Fruit fly (Drosophila melanogaster) whole organism, embryonic: ENCODE results near the gene CG14153.
A peak's percentile ranks its signal among the peaks of the same experiment; 100 is the strongest.

Source experiments
- Asciz ChIP-seq: fragments of 200-800 bp; sonication (Bioruptor generic); optimal IDR thresholded peaks from 2 replicates; lab custom pipeline; 2017; ENCODE audit warnings: missing biosample characterization, mild to moderate bottlenecking, missing genetic modification characterization, missing genetic modification reagents
- CG1024 ChIP-seq: fragments of 200-800 bp; sonication (Bioruptor generic); IDR thresholded peaks from 2 replicates; pipeline ENCODE4 v1.3.6; 2022; ENCODE audit warnings: missing biosample characterization, missing genetic modification characterization
- CG11695 ChIP-seq: fragments of 200-800 bp; sonication (Bioruptor generic); IDR thresholded peaks from 3 replicates; pipeline ENCODE4 v1.3.6; 2022; ENCODE audit warnings: missing biosample characterization, missing genetic modification characterization
- CG12236 ChIP-seq: fragments of 200-800 bp; sonication (Bioruptor generic); optimal IDR thresholded peaks from 2 replicates; lab custom pipeline; 2016; ENCODE audit warnings: missing biosample characterization, missing genetic modification characterization
- CG14050 ChIP-seq: fragments of 200-800 bp; sonication (Bioruptor generic); IDR thresholded peaks from 3 replicates; pipeline ENCODE4 v1.3.6; 2022; ENCODE audit warnings: missing biosample characterization, missing genetic modification characterization
- CG17328 ChIP-seq: fragments of 200-800 bp; sonication (Bioruptor generic); IDR thresholded peaks from 2 replicates; pipeline ENCODE4 v1.3.6; 2022; ENCODE audit warnings: missing biosample characterization, missing genetic modification characterization
- CG18764 ChIP-seq: fragments of 200-800 bp; sonication (Bioruptor generic); optimal IDR thresholded peaks from 3 replicates; lab custom pipeline; 2016; ENCODE audit warnings: missing biosample characterization, missing genetic modification characterization
- CG31388 ChIP-seq: fragments of 200-800 bp; sonication (Bioruptor generic); optimal IDR thresholded peaks from 2 replicates; lab custom pipeline; 2016; ENCODE audit warnings: missing biosample characterization, missing genetic modification characterization
- CG3847 ChIP-seq: fragments of 200-800 bp; sonication (Bioruptor generic); IDR thresholded peaks from 2 replicates; pipeline ENCODE4 v1.3.6; 2022; ENCODE audit warnings: missing biosample characterization, missing genetic modification characterization
- CG6254 ChIP-seq: fragments of 200-800 bp; sonication (Bioruptor generic); optimal IDR thresholded peaks from 3 replicates; lab custom pipeline; 2017; ENCODE audit warnings: mild to moderate bottlenecking, missing biosample characterization, missing genetic modification reagents, missing genetic modification characterization
- CG7357 ChIP-seq: fragments of 200-800 bp; sonication (Bioruptor generic); IDR thresholded peaks from 3 replicates; pipeline ENCODE4 v1.3.6; 2022; ENCODE audit warnings: missing biosample characterization, missing genetic modification characterization
- CG8924 ChIP-seq: fragments of 200-800 bp; optimal IDR thresholded peaks from 3 replicates; lab custom pipeline; 2019; ENCODE audit warnings: missing biosample characterization, mild to moderate bottlenecking, missing genetic modification characterization, moderate library complexity
- CHES-1-like ChIP-seq: fragments of 200-800 bp; sonication (Bioruptor generic); optimal IDR thresholded peaks from 2 replicates; lab custom pipeline; 2016; ENCODE audit warnings: missing biosample characterization, missing genetic modification characterization
- CTCF ChIP-seq: fragments of 200-800 bp; sonication (Bioruptor generic); optimal IDR thresholded peaks from 2 replicates; lab custom pipeline; 2017; ENCODE audit warnings: missing biosample characterization, mild to moderate bottlenecking, missing genetic modification characterization, moderate library complexity
- Chrac-16 ChIP-seq: fragments of 200-800 bp; sonication (Bioruptor generic); optimal IDR thresholded peaks from 3 replicates; lab custom pipeline; 2016; ENCODE audit warnings: missing biosample characterization, missing genetic modification characterization
- CoRest ChIP-seq: fragments of 200-800 bp; sonication (Bioruptor generic); optimal IDR thresholded peaks from 3 replicates; lab custom pipeline; 2018; ENCODE audit warnings: missing biosample characterization, mild to moderate bottlenecking, missing genetic modification characterization, moderate library complexity
- E2f2 ChIP-seq: fragments of 200-800 bp; sonication (Bioruptor generic); IDR thresholded peaks from 2 replicates; pipeline ENCODE4 v1.3.6; 2022; ENCODE audit warnings: missing biosample characterization, missing genetic modification characterization
- GATAe ChIP-seq: fragments of 200-800 bp; sonication (Bioruptor generic); conservative IDR thresholded peaks from 2 replicates; pipeline ENCODE4 v1.3.6; 2022; ENCODE audit warnings: missing biosample characterization, missing genetic modification characterization
- HLH3B ChIP-seq: fragments of 200-800 bp; sonication (Bioruptor generic); IDR thresholded peaks from 2 replicates; pipeline ENCODE4 v1.3.6; 2022; ENCODE audit warnings: missing biosample characterization, missing genetic modification characterization
- HLHmδ ChIP-seq: fragments of 200-800 bp; sonication (Bioruptor generic); optimal IDR thresholded peaks from 2 replicates; lab custom pipeline; 2018; ENCODE audit warnings: missing biosample characterization, mild to moderate bottlenecking, missing genetic modification characterization, moderate library complexity
- Hand ChIP-seq: fragments of 200-800 bp; sonication (Bioruptor generic); optimal IDR thresholded peaks from 2 replicates; lab custom pipeline; 2017; ENCODE audit warnings: mild to moderate bottlenecking, missing biosample characterization, missing genetic modification reagents, missing genetic modification characterization
- HmgZ ChIP-seq: fragments of 200-800 bp; sonication (Bioruptor generic); optimal IDR thresholded peaks from 2 replicates; lab custom pipeline; 2018; ENCODE audit warnings: missing biosample characterization, mild to moderate bottlenecking, missing genetic modification characterization
- Lhr ChIP-seq: fragments of 200-800 bp; sonication (Bioruptor generic); optimal IDR thresholded peaks from 3 replicates; lab custom pipeline; 2017; ENCODE audit warnings: mild to moderate bottlenecking, missing biosample characterization, missing genetic modification reagents, missing genetic modification characterization
- MTF-1 ChIP-seq: fragments of 200-800 bp; sonication (Bioruptor generic); optimal IDR thresholded peaks from 2 replicates; lab custom pipeline; 2018; ENCODE audit warnings: missing biosample characterization, mild to moderate bottlenecking, missing genetic modification characterization, borderline replicate concordance
- Neu2 ChIP-seq: fragments of 200-800 bp; sonication (Bioruptor generic); optimal IDR thresholded peaks from 3 replicates; lab custom pipeline; 2016; ENCODE audit warnings: missing biosample characterization, missing genetic modification characterization, borderline replicate concordance
- Side ChIP-seq: fragments of 200-800 bp; sonication (Bioruptor generic); optimal IDR thresholded peaks from 2 replicates; lab custom pipeline; 2016; ENCODE audit warnings: missing biosample characterization, missing genetic modification characterization
- Sin3A ChIP-seq: fragments of >200 bp; optimal IDR thresholded peaks from 2 replicates; lab custom pipeline; 2018
- Sry-β ChIP-seq: fragments of 200-800 bp; sonication (Bioruptor generic); optimal IDR thresholded peaks from 2 replicates; lab custom pipeline; 2018; ENCODE audit warnings: missing biosample characterization, mild to moderate bottlenecking, missing genetic modification characterization, moderate library complexity
- ap ChIP-seq: fragments of 200-800 bp; sonication (Bioruptor generic); IDR thresholded peaks from 2 replicates; pipeline ENCODE4 v1.3.6; 2022; ENCODE audit warnings: missing biosample characterization, missing genetic modification characterization
- ato ChIP-seq: fragments of 200-800 bp; sonication (Bioruptor generic); IDR thresholded peaks from 2 replicates; pipeline ENCODE4 v1.3.6; 2022; ENCODE audit warnings: missing biosample characterization, missing genetic modification characterization; ENCODE audit not compliant: partially characterized antibody
- crol ChIP-seq: fragments of 200-800 bp; sonication (Bioruptor generic); IDR thresholded peaks from 2 replicates; pipeline ENCODE4 v1.3.6; 2022; ENCODE audit warnings: missing biosample characterization, missing genetic modification characterization
- dysf ChIP-seq: fragments of 200-800 bp; sonication (Bioruptor generic); IDR thresholded peaks from 3 replicates; pipeline ENCODE4 v1.3.6; 2022; ENCODE audit warnings: missing biosample characterization, missing genetic modification characterization
- fd96Cb ChIP-seq: fragments of 200-800 bp; sonication (Bioruptor generic); optimal IDR thresholded peaks from 2 replicates; lab custom pipeline; 2018; ENCODE audit warnings: missing biosample characterization, mild to moderate bottlenecking, missing genetic modification characterization, moderate library complexity
- ind ChIP-seq: fragments of 200-800 bp; sonication (Bioruptor generic); optimal IDR thresholded peaks from 3 replicates; lab custom pipeline; 2016; ENCODE audit warnings: missing biosample characterization, missing genetic modification characterization
- jumu ChIP-seq: fragments of 200-800 bp; sonication (Bioruptor generic); optimal IDR thresholded peaks from 3 replicates; lab custom pipeline; 2016; ENCODE audit warnings: missing biosample characterization, missing genetic modification characterization
- kni ChIP-seq: fragments of 200-800 bp; sonication (Bioruptor generic); optimal IDR thresholded peaks from 3 replicates; lab custom pipeline; 2017; ENCODE audit warnings: mild to moderate bottlenecking, missing biosample characterization, missing genetic modification reagents, missing genetic modification characterization
- lab ChIP-seq: fragments of 200-800 bp; sonication (Bioruptor generic); optimal IDR thresholded peaks from 3 replicates; lab custom pipeline; 2017; ENCODE audit warnings: missing biosample characterization, missing genetic modification characterization, mild to moderate bottlenecking, moderate library complexity, missing genetic modification reagents
- nau ChIP-seq: fragments of 200-800 bp; sonication (Bioruptor generic); optimal IDR thresholded peaks from 3 replicates; lab custom pipeline; 2017; ENCODE audit warnings: missing biosample characterization, mild to moderate bottlenecking, missing genetic modification characterization, missing genetic modification reagents
- nerfin-1 ChIP-seq: fragments of 200-800 bp; sonication (Bioruptor generic); optimal IDR thresholded peaks from 3 replicates; lab custom pipeline; 2019; ENCODE audit warnings: missing biosample characterization, mild to moderate bottlenecking, missing genetic modification characterization, moderate library complexity
- pan ChIP-seq, 4 experiments: fragments of >200 bp in 3 of 4; fragments of 200-800 bp in 1 of 4; sonication (Bioruptor generic) in 1 of 4; optimal IDR thresholded peaks in 3 of 4; IDR thresholded peaks in 1 of 4; 2 replicates each; pipeline versions ENCODE4 v1.3.6 to Lab custom; 2017 to 2022; ENCODE audit warnings: missing biosample characterization in 2 of 4, missing genetic modification characterization in 2 of 4, mixed read lengths in 1 of 4
- peb ChIP-seq: fragments of 200-800 bp; sonication (Bioruptor generic); IDR thresholded peaks from 2 replicates; pipeline ENCODE4 v1.3.6; 2022; ENCODE audit warnings: missing biosample characterization, missing genetic modification characterization
- pho ChIP-seq: fragments of 200-800 bp; sonication (Bioruptor generic); optimal IDR thresholded peaks from 2 replicates; lab custom pipeline; 2016; ENCODE audit warnings: missing biosample characterization, missing genetic modification characterization
- prd ChIP-seq, 3 experiments: fragments of >200 bp in 2 of 3; fragments of 200-800 bp in 1 of 3; sonication (Bioruptor generic) in 1 of 3; optimal IDR thresholded peaks in 2 of 3; IDR thresholded peaks in 1 of 3; 2 replicates in 2 of 3; 3 replicates in 1 of 3; pipeline versions ENCODE4 v1.3.6 to Lab custom; 2017 to 2022; ENCODE audit warnings: missing biosample characterization in 1 of 3, missing genetic modification characterization in 1 of 3
- repo ChIP-seq: fragments of 200-800 bp; sonication (Bioruptor generic); optimal IDR thresholded peaks from 2 replicates; lab custom pipeline; 2016; ENCODE audit warnings: missing biosample characterization, missing genetic modification characterization
- so ChIP-seq: fragments of 200-800 bp; sonication (Bioruptor generic); IDR thresholded peaks from 3 replicates; pipeline ENCODE4 v1.3.6; 2022; ENCODE audit warnings: missing biosample characterization, missing genetic modification characterization
- sob ChIP-seq: fragments of 200-800 bp; sonication (Bioruptor generic); IDR thresholded peaks from 2 replicates; pipeline ENCODE4 v1.3.6; 2022; ENCODE audit warnings: missing biosample characterization, missing genetic modification characterization
- sug ChIP-seq: fragments of 200-800 bp; optimal IDR thresholded peaks from 2 replicates; lab custom pipeline; 2019; ENCODE audit warnings: missing biosample characterization, mild to moderate bottlenecking, missing genetic modification characterization, moderate library complexity
- tx ChIP-seq: fragments of 200-800 bp; sonication (Bioruptor generic); optimal IDR thresholded peaks from 2 replicates; lab custom pipeline; 2016; ENCODE audit warnings: missing biosample characterization, missing genetic modification characterization
- wek ChIP-seq: fragments of 200-800 bp; sonication (Bioruptor generic); optimal IDR thresholded peaks from 3 replicates; lab custom pipeline; 2018; ENCODE audit warnings: missing biosample characterization, mild to moderate bottlenecking, missing genetic modification characterization, moderate library complexity
- wor ChIP-seq: fragments of 200-800 bp; sonication (Bioruptor generic); IDR thresholded peaks from 2 replicates; pipeline ENCODE4 v1.3.6; 2022; ENCODE audit warnings: missing biosample characterization, missing genetic modification characterization
- yki ChIP-seq: fragments of >200 bp; optimal IDR thresholded peaks from 3 replicates; lab custom pipeline; 2018

Gene CG14153

dm6 chr3L:10637819-10638218 lies 5.5 kb upstream of the CG14153 start, which contains the start of gene Cnep1r2 (continued):
- TF ChIP-seq crol (GFP tag; lab: Robert Waterston, UW): peak; percentile 35; the same call in 1 of the 2 replicates
- peak; percentile 97 for TF ChIP-seq sob
- peak; percentile 96 for TF ChIP-seq fd96Cb (tag; lab: Kevin White, UChicago)
- TF ChIP-seq GATAe (GFP tag; lab: Robert Waterston, UW): peak; percentile 86
- no peak for TF ChIP-seq pan (optimal IDR thresholded peaks at IDR 0.05; lab: Kevin White, UChicago)
- TF ChIP-seq pan (GFP tag; optimal IDR thresholded peaks at IDR 0.05 in 1 of 2, IDR thresholded peaks at IDR 0.05 in 1 of 2): peak in 1 of 2 experiments; percentile 96
- TF ChIP-seq peb (GFP tag; lab: Robert Waterston, UW): peak; percentile 77
- no peak for TF ChIP-seq HLHmδ (GFP tag; lab: Kevin White, UChicago)
- TF ChIP-seq CG8924 (tag; lab: Kevin White, UChicago): peak; percentile 97
- peak; percentile 94 for TF ChIP-seq CG17328 (GFP tag; lab: Robert Waterston, UW)
- TF ChIP-seq Hand (GFP tag; lab: Kevin White, UChicago): peak; percentile 92
- TF ChIP-seq CG3847: peak; percentile 98
- no peak for TF ChIP-seq prd (optimal IDR thresholded peaks at IDR 0.05; lab: Kevin White, UChicago)
- peak; percentile 98 for TF ChIP-seq prd (GFP tag; IDR thresholded peaks at IDR 0.05; lab: Robert Waterston, UW)
- TF ChIP-seq MTF-1 (GFP tag; lab: Kevin White, UChicago): peak; percentile 83
- TF ChIP-seq CG12236: no peak
- TF ChIP-seq yki (lab: Kevin White, UChicago): no peak
- peak; percentile 97 for TF ChIP-seq dysf (GFP tag; lab: Robert Waterston, UW)
- TF ChIP-seq lab (GFP tag; lab: Kevin White, UChicago): peak; percentile 96
- peak; percentile 87 for TF ChIP-seq ap
- TF ChIP-seq nerfin-1 (tag; lab: Kevin White, UChicago): peak; percentile 94
- no peak for TF ChIP-seq Sin3A (lab: Kevin White, UChicago)
- peak; percentile 79 for TF ChIP-seq E2f2 (GFP tag; lab: Robert Waterston, UW)
- peak; percentile 84 for TF ChIP-seq CG18764
- TF ChIP-seq Chrac-16 (GFP tag; lab: Kevin White, UChicago): peak; percentile 96
- peak; percentile 91 for TF ChIP-seq CG14050
- TF ChIP-seq tx (GFP tag; lab: Kevin White, UChicago): peak; percentile 70
- no peak for TF ChIP-seq kni
- peak; percentile 58 for TF ChIP-seq pho (GFP tag; lab: Kevin White, UChicago)
- peak; percentile 49 for TF ChIP-seq CTCF (GFP tag; lab: Kevin White, UChicago)
- peak; percentile 95 for TF ChIP-seq HLH3B (GFP tag; lab: Robert Waterston, UW)
- TF ChIP-seq wor: peak; percentile 94
- no peak for TF ChIP-seq nau (GFP tag; lab: Kevin White, UChicago)
- TF ChIP-seq ato (GFP tag; lab: Robert Waterston, UW): no peak
- peak; percentile 93 for TF ChIP-seq so (GFP tag; lab: Robert Waterston, UW)
- peak; percentile 89 for TF ChIP-seq CG7357 (GFP tag; lab: Robert Waterston, UW)
- TF ChIP-seq CoRest (tag; lab: Kevin White, UChicago): peak; percentile 99
- peak; percentile 8 for TF ChIP-seq wek (GFP tag; lab: Kevin White, UChicago)
- TF ChIP-seq CG31388 (GFP tag; lab: Kevin White, UChicago): peak; percentile 70
- TF ChIP-seq CG11695 (GFP tag; lab: Robert Waterston, UW): peak; percentile 97
- TF ChIP-seq jumu (GFP tag; lab: Kevin White, UChicago): peak; percentile 53
- peak; percentile 33 for TF ChIP-seq repo
- TF ChIP-seq HmgZ (tag; lab: Kevin White, UChicago): peak; percentile 93
- peak; percentile 88 for TF ChIP-seq CG6254 (GFP tag; lab: Kevin White, UChicago)
- TF ChIP-seq Lhr: peak; percentile 69
- peak; percentile 66 for TF ChIP-seq CG1024 (GFP tag; lab: Robert Waterston, UW)
- TF ChIP-seq Side (GFP tag; lab: Kevin White, UChicago): peak; percentile 59
- peak; percentile 65 for TF ChIP-seq Sry-β (GFP tag; lab: Kevin White, UChicago)
- TF ChIP-seq sug (tag; lab: Kevin White, UChicago): peak; percentile 97
- TF ChIP-seq Neu2 (GFP tag; lab: Kevin White, UChicago): no peak
- peak; percentile 90 for TF ChIP-seq Asciz (GFP tag; lab: Kevin White, UChicago)
- TF ChIP-seq ind: peak; percentile 96
- peak; percentile 18 for TF ChIP-seq CHES-1-like (GFP tag; lab: Kevin White, UChicago)
